Worm (Caenorhabditis elegans) whole organism, L4 larva: ENCODE measurements around the gene egl-19.

ENCODE experiments used
- F44E2.7 ChIP-seq: fragments of 200-800 bp; sonication (Bioruptor generic); IDR thresholded peaks from 2 replicates; pipeline ENCODE4 v2.1.2; 2022; ENCODE audit warnings: missing genetic modification characterization, missing compliant biosample characterization
- R02D3.7 ChIP-seq: fragments of 150-350 bp; sonication (generic microtip); optimal IDR thresholded peaks from 3 replicates; lab custom pipeline; 2014; ENCODE audit warnings: missing biosample characterization, missing genetic modification characterization
- ZK546.5 ChIP-seq, 2 experiments: sonication (generic microtip); optimal IDR thresholded peaks; 2 replicates each; lab custom pipeline; 2017; ENCODE audit warnings: missing biosample characterization in 2 of 2, missing genetic modification characterization in 2 of 2
- aha-1 ChIP-seq: fragments of 150-350 bp; peaks from one replicate; lab custom pipeline; 2014; ENCODE audit warnings: missing biosample characterization, missing genetic modification characterization
- ceh-28 ChIP-seq: fragments of 150-350 bp; optimal IDR thresholded peaks from 2 replicates; lab custom pipeline; 2014; ENCODE audit warnings: missing biosample characterization, missing genetic modification reagents, missing genetic modification characterization
- ces-1 ChIP-seq: fragments of 150-350 bp; sonication (generic microtip); optimal IDR thresholded peaks from 4 replicates; lab custom pipeline; 2014; ENCODE audit warnings: missing biosample characterization, missing genetic modification reagents, missing genetic modification characterization
- daf-16 ChIP-seq, 3 experiments: sonication (generic microtip); optimal IDR thresholded peaks; 2 replicates each; lab custom pipeline; 2016 to 2017; ENCODE audit warnings: missing genetic modification characterization in 3 of 3, missing genetic modification reagents in 3 of 3, mild to moderate bottlenecking in 2 of 3, missing compliant biosample characterization in 2 of 3, missing biosample characterization in 1 of 3, moderate library complexity in 1 of 3
- daf-8 ChIP-seq: fragments of 200-800 bp; sonication (Bioruptor generic); IDR thresholded peaks from 2 replicates; pipeline ENCODE4 v1.3.6; 2022; ENCODE audit warnings: missing genetic modification characterization, missing compliant biosample characterization
- dmd-6 ChIP-seq: fragments of 200-800 bp; sonication (Bioruptor generic); IDR thresholded peaks from 2 replicates; pipeline ENCODE4 v1.3.6; 2022; ENCODE audit warnings: missing genetic modification reagents, missing genetic modification characterization, missing compliant biosample characterization
- fkh-10 ChIP-seq: fragments of 150-350 bp; optimal IDR thresholded peaks from 2 replicates; lab custom pipeline; 2014; ENCODE audit warnings: missing biosample characterization, missing genetic modification reagents, missing genetic modification characterization
- hif-1 ChIP-seq, 2 experiments: sonication (generic microtip); optimal IDR thresholded peaks; 2 replicates each; lab custom pipeline; 2016 to 2017; ENCODE audit warnings: missing compliant biosample characterization in 2 of 2, missing genetic modification characterization in 2 of 2, missing genetic modification reagents in 2 of 2, missing genotype in 2 of 2, mild to moderate bottlenecking in 1 of 2
- hlh-30 ChIP-seq: sonication (generic microtip); optimal IDR thresholded peaks from 2 replicates; lab custom pipeline; 2017; ENCODE audit warnings: antibody characterized with exemption, mild to moderate bottlenecking, missing genetic modification characterization, missing compliant biosample characterization; ENCODE audit not compliant: insufficient read depth
- lin-39 ChIP-seq: fragments of 150-350 bp; optimal IDR thresholded peaks from 2 replicates; lab custom pipeline; 2014; ENCODE audit warnings: missing biosample characterization, missing genetic modification reagents, missing genetic modification characterization
- lsy-2 ChIP-seq, 2 experiments: fragments of 150-350 bp in 1 of 2; sonication (generic microtip) in 1 of 2; optimal IDR thresholded peaks; 2 replicates each; lab custom pipeline; 2014 to 2017; ENCODE audit warnings: missing biosample characterization in 2 of 2, missing genetic modification characterization in 2 of 2
- madf-5 ChIP-seq, 2 experiments: fragments of 200-800 bp; sonication (Bioruptor generic); IDR thresholded peaks; 2 replicates each; pipeline ENCODE4 v1.3.6; 2022; ENCODE audit warnings: missing compliant biosample characterization in 2 of 2, missing genetic modification characterization in 2 of 2
- madf-9 ChIP-seq: fragments of 200-800 bp; sonication (Bioruptor generic); conservative IDR thresholded peaks from 2 replicates; pipeline ENCODE4 v1.3.6; 2022; ENCODE audit warnings: missing genetic modification reagents, missing genetic modification characterization, missing compliant biosample characterization
- mep-1 ChIP-seq: fragments of 150-350 bp; sonication (generic microtip); optimal IDR thresholded peaks from 3 replicates; lab custom pipeline; 2014; ENCODE audit warnings: missing biosample characterization, missing genetic modification characterization
- mxl-3 ChIP-seq: fragments of 200-800 bp; sonication (Bioruptor generic); optimal IDR thresholded peaks from 2 replicates; lab custom pipeline; 2018; ENCODE audit warnings: mild to moderate bottlenecking, missing genetic modification characterization, missing compliant biosample characterization
- nhr-28 ChIP-seq: fragments of 150-350 bp; optimal IDR thresholded peaks from 2 replicates; lab custom pipeline; 2014; ENCODE audit warnings: missing biosample characterization, missing genetic modification characterization
- nhr-41 ChIP-seq: fragments of 200-800 bp; sonication (Bioruptor generic); IDR thresholded peaks from 2 replicates; pipeline ENCODE4 v1.3.6; 2022; ENCODE audit warnings: missing genetic modification reagents, missing genetic modification characterization, missing compliant biosample characterization
- nhr-42 ChIP-seq: fragments of 200-800 bp; sonication (Bioruptor generic); IDR thresholded peaks from 2 replicates; pipeline ENCODE4 v1.3.6; 2022; ENCODE audit warnings: missing genetic modification characterization, missing compliant biosample characterization
- pha-4 ChIP-seq, 2 experiments: fragments of 150-350 bp in 1 of 2; fragments of 200-800 bp in 1 of 2; sonication (Bioruptor generic) in 1 of 2; IDR thresholded peaks in 1 of 2; optimal IDR thresholded peaks in 1 of 2; 2 replicates each; pipeline versions ENCODE4 v1.3.6 to Lab custom; 2014 to 2022; ENCODE audit warnings: missing genetic modification characterization in 2 of 2, missing genetic modification reagents in 2 of 2, missing biosample characterization in 1 of 2, missing compliant biosample characterization in 1 of 2
- pqm-1 ChIP-seq: sonication (generic microtip); optimal IDR thresholded peaks from 2 replicates; lab custom pipeline; 2017; ENCODE audit warnings: missing biosample characterization, missing genetic modification characterization
- skn-1 ChIP-seq: fragments of 150-350 bp; optimal IDR thresholded peaks from 2 replicates; lab custom pipeline; 2014; ENCODE audit warnings: missing biosample characterization, missing genetic modification characterization
- unc-62 ChIP-seq, 3 experiments: fragments of 150-350 bp in 1 of 3; sonication (generic microtip); optimal IDR thresholded peaks in 2 of 3; peaks in 1 of 3; 1 replicate in 1 of 3; 2 replicates in 2 of 3; lab custom pipeline; 2014 to 2017; ENCODE audit warnings: missing biosample characterization in 3 of 3, missing genetic modification characterization in 3 of 3, missing genetic modification reagents in 3 of 3, missing genotype in 1 of 3
- zag-1 ChIP-seq: fragments of 150-350 bp; optimal IDR thresholded peaks from 2 replicates; lab custom pipeline; 2014; ENCODE audit warnings: missing biosample characterization, missing genetic modification characterization
- zfp-2 ChIP-seq: sonication (generic microtip); optimal IDR thresholded peaks from 2 replicates; lab custom pipeline; 2016; ENCODE audit warnings: mild to moderate bottlenecking, missing genetic modification characterization, missing compliant biosample characterization
- zfp-3 ChIP-seq: fragments of 200-800 bp; sonication (Bioruptor generic); conservative IDR thresholded peaks from 2 replicates; pipeline ENCODE4 v1.3.6; 2022; ENCODE audit warnings: missing genetic modification reagents, missing genetic modification characterization, missing compliant biosample characterization
- ztf-7 ChIP-seq: fragments of 150-350 bp; optimal IDR thresholded peaks from 2 replicates; lab custom pipeline; 2014; ENCODE audit warnings: missing biosample characterization, missing genetic modification characterization

egl-19 gene

ce11 chrIV:7402077-7402476 is 3.3 kb upstream of the egl-19 start (continued):
- peak; percentile 28; the same call in 1 of the 2 replicates for TF ChIP-seq dmd-6
- TF ChIP-seq skn-1: no peak
- TF ChIP-seq mep-1 (tag; lab: Kevin White, UChicago): peak; percentile 76

DNA sequence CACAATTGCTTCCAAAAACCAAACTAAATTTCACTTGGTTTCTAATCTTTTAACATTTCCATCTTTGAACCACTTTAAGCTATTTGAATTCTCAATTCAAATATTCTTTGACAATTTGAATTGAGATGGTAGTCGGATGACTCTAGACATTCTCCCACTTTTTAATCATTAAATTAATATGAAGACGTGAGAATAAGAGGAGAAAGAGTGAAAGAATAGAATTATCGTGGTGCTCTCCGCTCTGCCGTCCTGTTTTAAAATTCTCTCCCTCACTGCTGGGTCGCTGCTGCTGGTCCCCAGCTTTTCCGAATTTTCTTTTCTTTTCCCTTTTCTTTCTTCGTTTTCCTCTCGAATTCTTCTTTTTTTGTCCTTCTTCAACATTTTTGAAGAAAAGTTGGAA is 2.0 kb upstream of the egl-19 start:
- TF ChIP-seq unc-62 (GFP tag; optimal IDR thresholded peaks at IDR 0.05 in 1 of 2; lab: Kevin White, UChicago) (peak in 1 of 2 experiments; percentile 34), unc-62 (tag; optimal IDR thresholded peaks at IDR 0.05; lab: Kevin White, UChicago) (no peak), aha-1 (tag; lab: Kevin White, UChicago) (peak; percentile 49), pha-4 (GFP tag; IDR thresholded peaks at IDR 0.05; lab: Robert Waterston, UW) (no peak), pha-4 (tag; optimal IDR thresholded peaks at IDR 0.05; lab: Kevin White, UChicago) (no peak)

DNA sequence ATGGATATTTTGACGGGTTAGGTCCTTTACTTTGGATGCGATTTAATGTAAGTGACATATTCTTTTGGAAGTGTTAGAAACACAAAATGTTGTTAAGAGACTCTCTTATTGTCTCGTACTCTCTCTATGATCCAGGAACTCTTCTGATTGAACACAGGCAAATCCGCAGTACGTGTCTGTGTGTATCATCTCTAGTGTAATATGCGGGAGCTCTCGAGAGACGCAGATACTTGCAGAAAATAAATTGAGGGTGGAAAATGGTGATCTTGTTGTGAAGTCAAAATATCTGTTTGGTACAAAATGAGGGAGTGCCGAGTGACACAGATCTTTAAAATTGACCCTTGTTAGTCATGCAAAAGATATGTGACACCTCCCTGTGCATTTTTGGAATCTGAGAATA is 1.3 kb downstream of the egl-19 start:
- peak; percentile 31 for TF ChIP-seq nhr-28 (tag; lab: Kevin White, UChicago)
- no peak for TF ChIP-seq daf-8 (GFP tag; lab: Robert Waterston, UW)

DNA sequence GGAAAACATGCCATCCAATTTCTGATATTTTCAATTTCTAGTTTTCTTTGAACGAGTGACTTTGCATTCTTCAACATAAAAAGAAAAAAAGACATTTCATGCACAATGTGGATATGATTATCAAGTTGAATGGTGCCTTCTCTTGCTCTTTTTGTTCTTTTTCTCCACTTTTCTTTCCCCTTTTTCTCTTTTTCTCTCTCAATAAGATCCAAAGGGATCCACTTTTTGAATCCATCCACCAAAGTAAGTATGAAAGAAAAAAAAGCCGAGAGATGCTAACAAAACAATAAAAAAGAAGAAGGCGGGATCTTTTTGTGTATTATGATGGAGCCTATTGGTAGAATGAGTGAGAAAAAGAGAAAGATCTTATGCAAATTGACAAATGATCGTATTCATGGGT is 1.9 kb downstream of the egl-19 start:
- TF ChIP-seq nhr-41: no peak
- TF ChIP-seq fkh-10 (GFP tag; lab: Kevin White, UChicago): peak; percentile 86
- peak; percentile 1 for TF ChIP-seq aha-1 (tag; lab: Kevin White, UChicago)

DNA sequence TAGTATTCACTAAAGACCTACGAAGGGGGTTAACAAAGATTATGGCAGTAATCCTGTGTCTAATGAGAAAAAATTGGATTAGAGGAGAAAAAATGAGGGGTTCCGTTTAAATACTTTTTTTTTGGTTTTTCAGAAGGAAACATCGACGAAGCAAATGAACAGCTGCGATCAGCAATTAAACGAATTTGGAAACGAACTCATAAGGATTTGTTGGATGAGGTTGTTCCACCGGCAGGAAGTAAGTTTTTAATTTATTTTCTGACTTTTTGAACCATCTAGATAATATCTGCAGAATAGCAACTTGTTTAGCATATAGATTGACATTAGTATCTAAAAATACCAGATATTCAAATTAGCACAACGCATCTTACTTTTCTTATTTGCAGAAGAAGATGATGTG is 8.2 kb downstream of the egl-19 start:
- TF ChIP-seq hlh-30: no peak
- no peak for TF ChIP-seq madf-9 (GFP tag; lab: Robert Waterston, UW)
- TF ChIP-seq aha-1 (tag; lab: Kevin White, UChicago): peak; percentile 97
- TF ChIP-seq lin-39 (tag; lab: Kevin White, UChicago): no peak

ce11 chrIV:7414163-7414562 is 8.8 kb downstream of the egl-19 start:
- TF ChIP-seq fkh-10 (GFP tag; lab: Kevin White, UChicago) (peak; percentile 50), R02D3.7 (tag; lab: Kevin White, UChicago) (no peak), ces-1 (GFP tag; lab: Kevin White, UChicago) (peak; percentile 73)

DNA sequence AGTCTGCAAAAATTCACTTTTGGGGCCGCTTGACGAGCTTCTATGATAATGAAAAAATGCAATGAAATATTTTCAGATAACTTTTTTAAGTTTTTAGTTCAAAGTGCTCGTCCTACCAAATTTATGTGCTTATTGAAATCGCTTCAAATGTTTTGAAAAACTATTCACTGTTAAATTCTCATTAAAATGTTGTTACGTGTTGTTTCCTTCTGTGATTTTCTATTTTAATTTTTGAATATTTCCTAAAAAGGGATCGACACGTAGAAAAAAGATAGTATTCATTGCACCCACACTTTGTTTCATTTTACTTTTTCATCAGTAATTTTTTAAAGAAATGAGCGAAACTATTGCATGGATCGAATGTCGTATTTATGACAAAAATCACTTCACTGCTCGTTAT is 13.4 kb downstream of the egl-19 start, which contains the start of gene B0496.6:
B0496.6 (plus strand) TSS at position 301 of the 400 bp plus-strand sequence.
- no peak for TF ChIP-seq pha-4 (GFP tag; IDR thresholded peaks at IDR 0.05; lab: Robert Waterston, UW)
- TF ChIP-seq pha-4 (tag; optimal IDR thresholded peaks at IDR 0.05; lab: Kevin White, UChicago): no peak
- TF ChIP-seq pqm-1: no peak
- TF ChIP-seq zfp-3 (GFP tag; lab: Robert Waterston, UW): no peak
- no peak for TF ChIP-seq ZK546.5 (tag; optimal IDR thresholded peaks at IDR 0.05; lab: Kevin White, UChicago)
- no peak for TF ChIP-seq ceh-28 (tag; lab: Kevin White, UChicago)
- no peak for TF ChIP-seq F44E2.7 (GFP tag; lab: Robert Waterston, UW)
- no peak for TF ChIP-seq lsy-2 (tag; optimal IDR thresholded peaks at IDR 0.05; lab: Kevin White, UChicago)
- TF ChIP-seq daf-16 (GFP tag; optimal IDR thresholded peaks at IDR 0.05; lab: Kevin White, UChicago): no peak
- TF ChIP-seq daf-16 (tag; optimal IDR thresholded peaks at IDR 0.05; lab: Kevin White, UChicago): no peak
- TF ChIP-seq madf-9 (GFP tag; lab: Robert Waterston, UW): no peak
- TF ChIP-seq madf-5 (GFP tag; IDR thresholded peaks at IDR 0.05; lab: Robert Waterston, UW): no peak
- no peak for TF ChIP-seq zfp-2 (tag; lab: Kevin White, UChicago)
- no peak for TF ChIP-seq ztf-7 (tag; lab: Kevin White, UChicago)
- TF ChIP-seq nhr-42 (GFP tag; lab: Robert Waterston, UW): no peak
- no peak for TF ChIP-seq zag-1 (tag; lab: Kevin White, UChicago)
- TF ChIP-seq hif-1 (tag; optimal IDR thresholded peaks at IDR 0.05; lab: Kevin White, UChicago): no peak
- TF ChIP-seq mxl-3 (GFP tag; lab: Kevin White, UChicago): no peak
